Worm (Caenorhabditis elegans) whole organism, L2 larva: ENCODE measurements around the gene clec-82.

Experiments
- elt-1 ChIP-seq: fragments of 150-350 bp; optimal IDR thresholded peaks from 2 replicates; lab custom pipeline; 2014; ENCODE audit warnings: missing biosample characterization, missing genetic modification characterization
- nhr-237 ChIP-seq: fragments of 150-350 bp; optimal IDR thresholded peaks from 2 replicates; lab custom pipeline; 2014; ENCODE audit warnings: missing biosample characterization, missing genetic modification characterization
- unc-39 ChIP-seq: fragments of 150-350 bp; optimal IDR thresholded peaks from 2 replicates; lab custom pipeline; 2014; ENCODE audit warnings: missing biosample characterization, missing genetic modification characterization

ce11 chrIV:2803652-2804051, 31.8 kb upstream of the clec-82 start, which contains the start of gene Y54G2A.32:
- TF ChIP-seq elt-1 (no peak), unc-39 (tag; lab: Kevin White, UChicago) (no peak), nhr-237 (tag; lab: Kevin White, UChicago) (no peak)
